Worm (Caenorhabditis elegans) whole organism, L4 larva: Measurements from ENCODE around the gene srh-300.
"Not testable (repeated sequence)": the region's sequence is repeated elsewhere in the genome, so short reads cannot be mapped to it uniquely, and the experiment has no call there.

Experiments used
- F37D6.2 ChIP-seq: sonication (generic microtip); optimal IDR thresholded peaks from 2 replicates; lab custom pipeline; 2016; ENCODE audit warnings: mild to moderate bottlenecking, missing genetic modification characterization, missing compliant biosample characterization
- F49E8.2 ChIP-seq: sonication (generic microtip); optimal IDR thresholded peaks from 2 replicates; lab custom pipeline; 2016; ENCODE audit warnings: missing compliant biosample characterization, mild to moderate bottlenecking, missing genetic modification characterization, borderline replicate concordance
- T20F7.1 ChIP-seq: fragments of 200-800 bp; sonication (Bioruptor generic); optimal IDR thresholded peaks from 2 replicates; lab custom pipeline; 2018; ENCODE audit warnings: mild to moderate bottlenecking, missing genetic modification characterization, missing compliant biosample characterization
- T26A8.4 ChIP-seq: fragments of 200-800 bp; sonication (Bioruptor generic); IDR thresholded peaks from 2 replicates; pipeline ENCODE4 v1.3.6; 2022; ENCODE audit warnings: missing genetic modification characterization, missing compliant biosample characterization
- Y105C5A.15 ChIP-seq: fragments of 200-800 bp; sonication (Bioruptor generic); IDR thresholded peaks from 2 replicates; pipeline ENCODE4 v1.3.6; 2022; ENCODE audit warnings: missing genetic modification characterization, missing compliant biosample characterization
- Y75B8A.6 ChIP-seq: fragments of 200-800 bp; sonication (Bioruptor generic); IDR thresholded peaks from 2 replicates; pipeline ENCODE4 v1.3.6; 2022; ENCODE audit warnings: missing genetic modification reagents, missing genetic modification characterization, missing compliant biosample characterization
- aha-1 ChIP-seq: fragments of 150-350 bp; peaks from one replicate; lab custom pipeline; 2014; ENCODE audit warnings: missing biosample characterization, missing genetic modification characterization
- ceh-20 ChIP-seq: fragments of 200-800 bp; sonication (Bioruptor generic); IDR thresholded peaks from 2 replicates; pipeline ENCODE4 v1.3.6; 2022; ENCODE audit warnings: missing genetic modification reagents, missing genetic modification characterization, missing compliant biosample characterization
- ceh-28 ChIP-seq: fragments of 150-350 bp; optimal IDR thresholded peaks from 2 replicates; lab custom pipeline; 2014; ENCODE audit warnings: missing biosample characterization, missing genetic modification reagents, missing genetic modification characterization
- ctbp-1 ChIP-seq: fragments of 200-800 bp; sonication (Bioruptor generic); IDR thresholded peaks from 2 replicates; pipeline ENCODE4 v1.3.6; 2022; ENCODE audit warnings: missing genetic modification reagents, missing genetic modification characterization, missing compliant biosample characterization
- daf-8 ChIP-seq: fragments of 200-800 bp; sonication (Bioruptor generic); IDR thresholded peaks from 2 replicates; pipeline ENCODE4 v1.3.6; 2022; ENCODE audit warnings: missing genetic modification characterization, missing compliant biosample characterization
- dpl-1 ChIP-seq: fragments of 150-350 bp; optimal IDR thresholded peaks from 2 replicates; lab custom pipeline; 2014; ENCODE audit warnings: missing biosample characterization, missing genetic modification reagents, missing genetic modification characterization
- dve-1 ChIP-seq: sonication (generic microtip); optimal IDR thresholded peaks from 2 replicates; lab custom pipeline; 2017; ENCODE audit warnings: antibody characterized with exemption, mild to moderate bottlenecking, missing genetic modification characterization, missing compliant biosample characterization; ENCODE audit not compliant: insufficient read depth
- egl-43 ChIP-seq: fragments of 200-800 bp; sonication (Bioruptor generic); IDR thresholded peaks from 2 replicates; pipeline ENCODE4 v1.3.6; 2022; ENCODE audit warnings: missing genetic modification reagents, missing genetic modification characterization, missing compliant biosample characterization
- hif-1 ChIP-seq, 2 experiments: sonication (generic microtip); optimal IDR thresholded peaks; 2 replicates each; lab custom pipeline; 2016 to 2017; ENCODE audit warnings: missing compliant biosample characterization in 2 of 2, missing genetic modification characterization in 2 of 2, missing genetic modification reagents in 2 of 2, missing genotype in 2 of 2, mild to moderate bottlenecking in 1 of 2
- hlh-30 ChIP-seq: sonication (generic microtip); optimal IDR thresholded peaks from 2 replicates; lab custom pipeline; 2017; ENCODE audit warnings: antibody characterized with exemption, mild to moderate bottlenecking, missing genetic modification characterization, missing compliant biosample characterization; ENCODE audit not compliant: insufficient read depth
- lin-1 ChIP-seq: fragments of 200-800 bp; sonication (Bioruptor generic); IDR thresholded peaks from 2 replicates; pipeline ENCODE4 v1.3.6; 2022; ENCODE audit warnings: missing genetic modification reagents, missing genetic modification characterization, missing compliant biosample characterization
- lin-29 ChIP-seq: fragments of 200-800 bp; sonication (Bioruptor generic); IDR thresholded peaks from 2 replicates; pipeline ENCODE4 v1.3.6; 2022; ENCODE audit warnings: missing genetic modification reagents, missing genetic modification characterization, missing compliant biosample characterization
- lin-38 ChIP-seq: fragments of 200-800 bp; sonication (Bioruptor generic); IDR thresholded peaks from 2 replicates; pipeline ENCODE4 v1.3.6; 2022; ENCODE audit warnings: missing genetic modification reagents, missing genetic modification characterization, missing compliant biosample characterization
- lir-3 ChIP-seq: sonication (generic microtip); optimal IDR thresholded peaks from 2 replicates; lab custom pipeline; 2016; ENCODE audit warnings: mild to moderate bottlenecking, missing genetic modification characterization, missing compliant biosample characterization
- lsy-2 ChIP-seq, 2 experiments: fragments of 150-350 bp in 1 of 2; sonication (generic microtip) in 1 of 2; optimal IDR thresholded peaks; 2 replicates each; lab custom pipeline; 2014 to 2017; ENCODE audit warnings: missing biosample characterization in 2 of 2, missing genetic modification characterization in 2 of 2
- madf-9 ChIP-seq: fragments of 200-800 bp; sonication (Bioruptor generic); conservative IDR thresholded peaks from 2 replicates; pipeline ENCODE4 v1.3.6; 2022; ENCODE audit warnings: missing genetic modification reagents, missing genetic modification characterization, missing compliant biosample characterization
- mdl-1 ChIP-seq, 2 experiments: fragments of 150-350 bp in 1 of 2; sonication (generic microtip) in 1 of 2; optimal IDR thresholded peaks; 2 replicates each; lab custom pipeline; 2014 to 2017; ENCODE audit warnings: missing biosample characterization in 2 of 2, missing genetic modification characterization in 2 of 2
- mep-1 ChIP-seq: fragments of 150-350 bp; sonication (generic microtip); optimal IDR thresholded peaks from 3 replicates; lab custom pipeline; 2014; ENCODE audit warnings: missing biosample characterization, missing genetic modification characterization
- mes-2 ChIP-seq: sonication (generic microtip); optimal IDR thresholded peaks from 2 replicates; lab custom pipeline; 2016; ENCODE audit warnings: missing genotype, mild to moderate bottlenecking, missing genetic modification characterization, missing compliant biosample characterization; ENCODE audit not compliant: poor library complexity, severe bottlenecking
- mxl-3 ChIP-seq: fragments of 200-800 bp; sonication (Bioruptor generic); optimal IDR thresholded peaks from 2 replicates; lab custom pipeline; 2018; ENCODE audit warnings: mild to moderate bottlenecking, missing genetic modification characterization, missing compliant biosample characterization
- nhr-10 ChIP-seq: fragments of 150-350 bp; optimal IDR thresholded peaks from 2 replicates; lab custom pipeline; 2014; ENCODE audit warnings: missing biosample characterization, missing genetic modification characterization
- nhr-102 ChIP-seq: sonication (generic microtip); optimal IDR thresholded peaks from 2 replicates; lab custom pipeline; 2016; ENCODE audit warnings: mild to moderate bottlenecking, missing genetic modification characterization, moderate library complexity, missing compliant biosample characterization
- nhr-28 ChIP-seq: fragments of 150-350 bp; optimal IDR thresholded peaks from 2 replicates; lab custom pipeline; 2014; ENCODE audit warnings: missing biosample characterization, missing genetic modification characterization
- nhr-42 ChIP-seq: fragments of 200-800 bp; sonication (Bioruptor generic); IDR thresholded peaks from 2 replicates; pipeline ENCODE4 v1.3.6; 2022; ENCODE audit warnings: missing genetic modification characterization, missing compliant biosample characterization
- nhr-77 ChIP-seq: fragments of 150-350 bp; optimal IDR thresholded peaks from 2 replicates; lab custom pipeline; 2014; ENCODE audit warnings: missing biosample characterization, missing genetic modification characterization
- pha-4 ChIP-seq, 2 experiments: fragments of 150-350 bp in 1 of 2; fragments of 200-800 bp in 1 of 2; sonication (Bioruptor generic) in 1 of 2; IDR thresholded peaks in 1 of 2; optimal IDR thresholded peaks in 1 of 2; 2 replicates each; pipeline versions ENCODE4 v1.3.6 to Lab custom; 2014 to 2022; ENCODE audit warnings: missing genetic modification characterization in 2 of 2, missing genetic modification reagents in 2 of 2, missing biosample characterization in 1 of 2, missing compliant biosample characterization in 1 of 2
- rbr-2 ChIP-seq: sonication (generic microtip); optimal IDR thresholded peaks from 2 replicates; lab custom pipeline; 2016; ENCODE audit warnings: missing genotype, missing genetic modification characterization, missing compliant biosample characterization
- sdz-12 ChIP-seq: fragments of 200-800 bp; sonication (Bioruptor generic); optimal IDR thresholded peaks from 2 replicates; lab custom pipeline; 2018; ENCODE audit warnings: mild to moderate bottlenecking, missing genetic modification characterization, missing compliant biosample characterization
- snpc-1.2 ChIP-seq: fragments of 200-800 bp; sonication (Bioruptor generic); IDR thresholded peaks from 2 replicates; pipeline ENCODE4 v1.3.6; 2022; ENCODE audit warnings: missing genetic modification reagents, missing genetic modification characterization, missing compliant biosample characterization
- unc-62 ChIP-seq, 3 experiments: fragments of 150-350 bp in 1 of 3; sonication (generic microtip); optimal IDR thresholded peaks in 2 of 3; peaks in 1 of 3; 1 replicate in 1 of 3; 2 replicates in 2 of 3; lab custom pipeline; 2014 to 2017; ENCODE audit warnings: missing biosample characterization in 3 of 3, missing genetic modification characterization in 3 of 3, missing genetic modification reagents in 3 of 3, missing genotype in 1 of 3
- zfp-3 ChIP-seq: fragments of 200-800 bp; sonication (Bioruptor generic); conservative IDR thresholded peaks from 2 replicates; pipeline ENCODE4 v1.3.6; 2022; ENCODE audit warnings: missing genetic modification reagents, missing genetic modification characterization, missing compliant biosample characterization
- zip-11 ChIP-seq: fragments of 200-800 bp; sonication (Bioruptor generic); IDR thresholded peaks from 2 replicates; pipeline ENCODE4 v1.3.6; 2022; ENCODE audit warnings: missing genetic modification characterization, missing compliant biosample characterization
- zip-2 ChIP-seq: fragments of 150-350 bp; optimal IDR thresholded peaks from 2 replicates; lab custom pipeline; 2014; ENCODE audit warnings: missing biosample characterization, missing genetic modification characterization
- ztf-7 ChIP-seq: fragments of 150-350 bp; optimal IDR thresholded peaks from 2 replicates; lab custom pipeline; 2014; ENCODE audit warnings: missing biosample characterization, missing genetic modification characterization

Gene srh-300

DNA sequence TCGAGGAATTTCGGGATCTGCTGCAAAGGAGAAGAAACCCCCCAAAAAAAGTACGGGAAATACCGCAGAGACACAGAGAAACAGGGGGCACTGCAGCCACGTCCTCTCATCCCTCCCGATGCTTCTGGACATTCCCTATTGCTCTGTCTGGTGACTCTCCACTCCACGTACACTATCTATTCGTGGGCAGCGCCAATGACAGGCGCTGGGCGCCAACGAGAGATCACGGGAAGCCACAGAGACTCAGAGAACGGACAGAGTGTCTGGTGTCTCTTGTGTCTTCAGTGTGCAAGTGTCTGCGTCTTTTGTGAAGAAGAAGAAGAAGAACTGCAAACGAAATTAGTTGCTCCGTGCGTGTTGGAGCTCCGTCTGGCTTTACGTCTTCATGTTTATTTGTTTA, 36.0 kb downstream of the srh-300 start (continued):
- TF ChIP-seq lin-29 (no peak), daf-8 (no peak)
- TF ChIP-seq, all 104 proteins: peak for 50

DNA sequence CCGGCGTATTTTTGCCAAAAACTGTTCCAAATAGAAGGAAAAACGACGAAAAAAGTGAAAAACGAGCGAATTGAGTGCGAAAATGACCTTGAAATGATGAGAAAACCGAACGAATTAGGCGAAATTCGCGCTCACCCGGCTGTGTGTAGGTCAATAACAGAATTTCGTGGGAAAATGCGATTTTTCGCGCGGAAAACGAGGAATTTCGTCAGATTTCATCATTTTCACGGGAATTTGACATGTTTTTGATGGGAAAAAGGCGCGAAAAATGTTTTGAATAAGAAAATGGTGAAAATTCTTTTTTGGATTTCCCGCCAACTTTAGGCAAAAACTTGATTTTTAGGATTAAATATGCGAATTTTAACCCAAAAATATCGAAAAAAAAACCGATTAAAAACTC, 37.2 kb downstream of the srh-300 start:
- TF ChIP-seq mdl-1 (tag; optimal IDR thresholded peaks at IDR 0.05; lab: Kevin White, UChicago) (no peak), ceh-20 (no peak), F49E8.2 (tag; lab: Kevin White, UChicago) (no peak), lir-3 (tag; lab: Kevin White, UChicago) (no peak), egl-43 (GFP tag; lab: Robert Waterston, UW) (no peak), nhr-77 (tag; lab: Kevin White, UChicago) (no peak), pha-4 (GFP tag; IDR thresholded peaks at IDR 0.05; lab: Robert Waterston, UW) (no peak), pha-4 (tag; optimal IDR thresholded peaks at IDR 0.05; lab: Kevin White, UChicago) (no peak), zip-2 (tag; lab: Kevin White, UChicago) (no peak), ceh-28 (no peak), lin-1 (GFP tag; lab: Robert Waterston, UW) (no peak), nhr-102 (tag; lab: Kevin White, UChicago) (no peak), hif-1 (tag; optimal IDR thresholded peaks at IDR 0.05; lab: Kevin White, UChicago) (no peak), nhr-10 (tag; lab: Kevin White, UChicago) (no peak)

DNA sequence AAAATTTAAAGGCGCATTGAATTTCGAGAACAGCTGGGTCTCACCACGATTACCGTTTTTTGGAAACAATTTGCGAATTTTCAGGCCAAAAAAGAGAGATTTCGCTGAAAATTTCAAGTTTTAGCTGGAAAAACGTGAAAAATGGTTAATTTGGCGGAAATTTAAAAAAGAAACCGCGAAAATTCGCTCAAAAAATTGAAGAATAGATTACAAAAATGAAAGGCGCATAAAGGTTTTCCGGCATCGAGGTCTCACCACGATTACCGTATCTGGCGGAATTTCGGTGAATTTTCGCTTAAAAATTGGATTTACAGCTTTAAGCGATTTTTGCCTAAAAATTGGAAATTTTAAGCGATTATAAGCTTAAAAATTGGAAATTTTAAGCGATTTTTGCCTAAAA, 37.6 kb downstream of the srh-300 start:
- TF ChIP-seq ctbp-1 (GFP tag; lab: Robert Waterston, UW): no peak
- TF ChIP-seq snpc-1.2 (GFP tag; lab: Robert Waterston, UW): no peak
- TF ChIP-seq sdz-12 (GFP tag; lab: Kevin White, UChicago): no peak
- no peak for TF ChIP-seq Y75B8A.6 (GFP tag; lab: Robert Waterston, UW)
- TF ChIP-seq F49E8.2 (tag; lab: Kevin White, UChicago): peak; percentile 31

- not testable (repeated sequence) for TF ChIP-seq zip-11 (GFP tag; lab: Robert Waterston, UW); T26A8.4; mxl-3 (GFP tag; lab: Kevin White, UChicago)
Observed at ce11 chrV:17865309-17865708, 43.4 kb downstream of the srh-300 start, which contains the start of gene Y59A8A.8. Gene Y59A8A.8, plus strand, starts transcription at chrV:17865609.

- TF ChIP-seq ceh-20 (no peak), lin-38 (GFP tag; lab: Robert Waterston, UW) (peak; percentile 92), lsy-2 (tag; optimal IDR thresholded peaks at IDR 0.05; lab: Kevin White, UChicago) (peak in 1 of 2 experiments; percentile 47), hif-1 (tag; optimal IDR thresholded peaks at IDR 0.05; lab: Kevin White, UChicago) (no peak), T20F7.1 (GFP tag; lab: Kevin White, UChicago) (no peak), Y105C5A.15 (no peak), F37D6.2 (tag; lab: Kevin White, UChicago) (no peak), dpl-1 (peak; percentile 8)
Observed at ce11 chrV:17870569-17870968, 48.7 kb downstream of the srh-300 start, which contains the start of gene csn-1. Gene csn-1, minus strand, starts transcription at chrV:17870651.

- peak; percentile 15 for TF ChIP-seq nhr-28
- TF ChIP-seq madf-9: no peak
- peak; percentile 32 for TF ChIP-seq rbr-2
- TF ChIP-seq dpl-1: peak; percentile 68
- peak; percentile 18 for TF ChIP-seq mep-1 (tag; lab: Kevin White, UChicago)
- TF ChIP-seq mes-2: peak; percentile 73
- TF ChIP-seq aha-1 (tag; lab: Kevin White, UChicago): peak; percentile 71
- TF ChIP-seq lsy-2 (tag; optimal IDR thresholded peaks at IDR 0.05; lab: Kevin White, UChicago): peak in 1 of 2 experiments; percentile 81
- TF ChIP-seq zfp-3: no peak
- TF ChIP-seq nhr-42 (GFP tag; lab: Robert Waterston, UW): no peak
- TF ChIP-seq T20F7.1 (GFP tag; lab: Kevin White, UChicago): no peak
- peak; percentile 7 for TF ChIP-seq hlh-30 (tag; lab: Kevin White, UChicago)
- peak; percentile 9 for TF ChIP-seq ztf-7 (tag; lab: Kevin White, UChicago)
- peak; percentile 98 for TF ChIP-seq lin-38 (GFP tag; lab: Robert Waterston, UW)
- peak in 1 of 2 experiments; percentile 22 for TF ChIP-seq unc-62 (GFP tag; optimal IDR thresholded peaks at IDR 0.05 in 1 of 2; lab: Kevin White, UChicago)
- no peak for TF ChIP-seq unc-62 (tag; optimal IDR thresholded peaks at IDR 0.05; lab: Kevin White, UChicago)
- peak; percentile 48 for TF ChIP-seq dve-1
Observed at ce11 chrV:17871049-17871448, 49.1 kb downstream of the srh-300 start, which contains the start of gene phf-14. Gene phf-14, plus strand, starts transcription at chrV:17871393.
